Worm (Caenorhabditis elegans) whole organism, young adult: ENCODE results near the gene F26D2.13.

Experiments
- C06A6.2 ChIP-seq: fragments of 200-800 bp; sonication (Bioruptor generic); conservative IDR thresholded peaks from 2 replicates; pipeline ENCODE4 v1.3.6; 2022; ENCODE audit warnings: missing genetic modification characterization, missing compliant biosample characterization
- F10E7.11 ChIP-seq: sonication (generic microtip); optimal IDR thresholded peaks from 2 replicates; lab custom pipeline; 2017; ENCODE audit warnings: mild to moderate bottlenecking, missing genetic modification characterization, moderate library complexity, missing compliant biosample characterization
- ccch-3 ChIP-seq: fragments of 200-800 bp; sonication (Bioruptor generic); optimal IDR thresholded peaks from 2 replicates; lab custom pipeline; 2018; ENCODE audit warnings: mild to moderate bottlenecking, missing genetic modification characterization, missing compliant biosample characterization
- die-1 ChIP-seq: sonication (generic microtip); optimal IDR thresholded peaks from 2 replicates; lab custom pipeline; 2016; ENCODE audit warnings: missing genotype, mild to moderate bottlenecking, missing genetic modification characterization, missing compliant biosample characterization
- lag-1 ChIP-seq: fragments of 200-800 bp; sonication (Bioruptor generic); IDR thresholded peaks from 2 replicates; pipeline ENCODE4 v1.3.6; 2022; ENCODE audit warnings: missing genetic modification reagents, missing genetic modification characterization, missing compliant biosample characterization
- lin-35 ChIP-seq, 3 experiments: fragments of 150-350 bp in 2 of 3; sonication (generic microtip) in 1 of 3; optimal IDR thresholded peaks; 2 replicates each; lab custom pipeline; 2014 to 2018; ENCODE audit warnings: missing biosample characterization in 3 of 3, missing genetic modification characterization in 3 of 3, missing genetic modification reagents in 3 of 3
- lin-54 ChIP-seq: fragments of 200-800 bp; sonication (Bioruptor generic); optimal IDR thresholded peaks from 2 replicates; lab custom pipeline; 2018; ENCODE audit warnings: mild to moderate bottlenecking, missing genetic modification characterization, missing compliant biosample characterization
- pha-4 ChIP-seq: fragments of 150-350 bp; sonication (generic microtip); optimal IDR thresholded peaks from 2 replicates; lab custom pipeline; 2014; ENCODE audit warnings: missing biosample characterization, missing genetic modification reagents, missing genetic modification characterization
- snpc-4 ChIP-seq, 5 experiments: fragments of 150-350 bp in 1 of 5; sonication (generic microtip) in 4 of 5; optimal IDR thresholded peaks; 2 replicates each; lab custom pipeline; 2014 to 2018; ENCODE audit warnings: missing genetic modification characterization in 5 of 5, missing biosample characterization in 3 of 5, antibody characterized with exemption in 2 of 5, mild to moderate bottlenecking in 2 of 5, missing compliant biosample characterization in 2 of 5, missing genotype in 2 of 5, moderate library complexity in 2 of 5, missing genetic modification reagents in 1 of 5
- somi-1 ChIP-seq: fragments of 200-800 bp; sonication (Bioruptor generic); optimal IDR thresholded peaks from 2 replicates; lab custom pipeline; 2018; ENCODE audit warnings: mild to moderate bottlenecking, missing genetic modification characterization, missing compliant biosample characterization
- unc-62 ChIP-seq: fragments of 150-350 bp; optimal IDR thresholded peaks from 2 replicates; lab custom pipeline; 2014; ENCODE audit warnings: missing biosample characterization, missing genetic modification reagents, missing genetic modification characterization

- no peak for TF ChIP-seq lag-1 (GFP tag; lab: Robert Waterston, UW)
- TF ChIP-seq lin-35 (GFP tag; optimal IDR thresholded peaks at IDR 0.05; lab: Kevin White, UChicago) = no peak
- TF ChIP-seq C06A6.2 = no peak
- TF ChIP-seq somi-1 = no peak
- TF ChIP-seq pha-4 (tag; lab: Kevin White, UChicago) = no peak
- TF ChIP-seq lin-54 (GFP tag; lab: Kevin White, UChicago) = no peak
- no peak for TF ChIP-seq unc-62 (GFP tag; lab: Kevin White, UChicago)
- no peak for TF ChIP-seq die-1 (tag; lab: Kevin White, UChicago)
- no peak for TF ChIP-seq ccch-3 (GFP tag; lab: Kevin White, UChicago)
- TF ChIP-seq snpc-4 (GFP tag; optimal IDR thresholded peaks at IDR 0.05; lab: Kevin White, UChicago) = no peak
- peak in 2 of 4 experiments; percentile 2 to 4 for TF ChIP-seq snpc-4 (tag; optimal IDR thresholded peaks at IDR 0.05; lab: Kevin White, UChicago)
- TF ChIP-seq F10E7.11 (tag; lab: Kevin White, UChicago) = no peak
These were observed 40.3 kb downstream of the F26D2.13 start, which contains the start of gene F13A7.11 for ce11 chrV:16395131-16395530.
